Fruit fly (Drosophila melanogaster) whole organism: ENCODE data around the gene CG12535.

Experiments
- CG8478 ChIP-seq: fragments of >200 bp; optimal IDR thresholded peaks from 2 replicates; lab custom pipeline; 2018; ENCODE audit warnings: inconsistent platforms
- Dll ChIP-seq: fragments of >200 bp; optimal IDR thresholded peaks from 2 replicates; lab custom pipeline; 2017
- EcR ChIP-seq, 2 experiments: fragments of >200 bp; optimal IDR thresholded peaks; 2 replicates each; lab custom pipeline; 2017; ENCODE audit warnings: missing biosample characterization in 2 of 2, missing genetic modification characterization in 2 of 2, missing genetic modification reagents in 2 of 2
- pan ChIP-seq: fragments of >200 bp; optimal IDR thresholded peaks from 2 replicates; lab custom pipeline; 2017
- psq ChIP-seq: fragments of >200 bp; optimal IDR thresholded peaks from 2 replicates; lab custom pipeline; 2017
- usp ChIP-seq: fragments of >200 bp; optimal IDR thresholded peaks from 2 replicates; lab custom pipeline; 2017; ENCODE audit warnings: missing biosample characterization, missing genetic modification characterization, mixed read lengths

Gene CG12535

dm6 chrX:3379364-3379983 lies 69.3 kb downstream of the CG12535 start:
- TF ChIP-seq usp (GFP tag; lab: Kevin White, UChicago) (no peak), CG8478 (lab: Kevin White, UChicago) (no peak)

dm6 chrX:3378490-3379091 lies 70.2 kb downstream of the CG12535 start:
- TF ChIP-seq pan: no peak
- no peak for TF ChIP-seq usp (GFP tag; lab: Kevin White, UChicago)
- no peak for TF ChIP-seq psq (lab: Kevin White, UChicago)
- TF ChIP-seq Dll (lab: Kevin White, UChicago): no peak
- no peak for TF ChIP-seq CG8478 (lab: Kevin White, UChicago)
- TF ChIP-seq EcR (GFP tag; optimal IDR thresholded peaks at IDR 0.05; lab: Kevin White, UChicago): no peak

dm6 chrX:3377306-3377932 lies 71.3 kb downstream of the CG12535 start:
- TF ChIP-seq EcR (GFP tag; optimal IDR thresholded peaks at IDR 0.05; lab: Kevin White, UChicago): no peak

- no peak for TF ChIP-seq Dll (lab: Kevin White, UChicago)
- no peak for TF ChIP-seq CG8478 (lab: Kevin White, UChicago)
- no peak for TF ChIP-seq EcR (GFP tag; optimal IDR thresholded peaks at IDR 0.05; lab: Kevin White, UChicago)
- TF ChIP-seq pan: no peak
- no peak for TF ChIP-seq usp (GFP tag; lab: Kevin White, UChicago)
- no peak for TF ChIP-seq psq (lab: Kevin White, UChicago)
Observed at dm6 chrX:3376442-3376841, 72.3 kb downstream of the CG12535 start.

- TF ChIP-seq EcR (GFP tag; optimal IDR thresholded peaks at IDR 0.05; lab: Kevin White, UChicago) (no peak), psq (lab: Kevin White, UChicago) (no peak), CG8478 (lab: Kevin White, UChicago) (no peak), Dll (lab: Kevin White, UChicago) (no peak), usp (GFP tag; lab: Kevin White, UChicago) (no peak), pan (no peak)
Observed at dm6 chrX:3374269-3374668, 74.5 kb downstream of the CG12535 start.

- TF ChIP-seq CG8478 (lab: Kevin White, UChicago) (no peak), EcR (GFP tag; optimal IDR thresholded peaks at IDR 0.05; lab: Kevin White, UChicago) (no peak), usp (GFP tag; lab: Kevin White, UChicago) (no peak), Dll (lab: Kevin White, UChicago) (no peak)
Observed at dm6 chrX:3373656-3374055, 75.1 kb downstream of the CG12535 start.

- TF ChIP-seq CG8478 (lab: Kevin White, UChicago): no peak
Observed at dm6 chrX:3372656-3373268, 76.0 kb downstream of the CG12535 start, which contains the start of gene Myc. Myc (plus strand) TSS chrX:3373159.

dm6 chrX:3371267-3371824 lies 77.4 kb downstream of the CG12535 start:
- peak; percentile 63 for TF ChIP-seq pan
- TF ChIP-seq EcR (GFP tag; optimal IDR thresholded peaks at IDR 0.05; lab: Kevin White, UChicago): no peak

dm6 chrX:3370455-3370854 lies 78.3 kb downstream of the CG12535 start:
- TF ChIP-seq usp (GFP tag; lab: Kevin White, UChicago) (no peak), EcR (GFP tag; optimal IDR thresholded peaks at IDR 0.05; lab: Kevin White, UChicago) (no peak), psq (lab: Kevin White, UChicago) (no peak)

- TF ChIP-seq Dll (lab: Kevin White, UChicago) (no peak), usp (GFP tag; lab: Kevin White, UChicago) (no peak), pan (no peak), CG8478 (lab: Kevin White, UChicago) (no peak), psq (lab: Kevin White, UChicago) (no peak), EcR (GFP tag; optimal IDR thresholded peaks at IDR 0.05; lab: Kevin White, UChicago) (no peak)
Observed at dm6 chrX:3369324-3370033, 79.3 kb downstream of the CG12535 start.

dm6 chrX:3366884-3367669 lies 81.7 kb downstream of the CG12535 start:
- no peak for TF ChIP-seq EcR (GFP tag; optimal IDR thresholded peaks at IDR 0.05; lab: Kevin White, UChicago)
